Worm (Caenorhabditis elegans): Measurements from ENCODE around the gene ZK1098.6.

ce11 chrIII:9504347-9504746, 22.6 kb upstream of the ZK1098.6 start:
- TF ChIP-seq tra-1 (GFP tag; IDR thresholded peaks at IDR 0.05): no peak
- TF ChIP-seq unc-62 (GFP tag; optimal IDR thresholded peaks at IDR 0.05 in 1 of 2): no peak
- no peak for TF ChIP-seq unc-62 (tag; optimal IDR thresholded peaks at IDR 0.05)
- TF ChIP-seq egl-43 (GFP tag; IDR thresholded peaks at IDR 0.05): no peak
- no peak for TF ChIP-seq dve-1 (tag; optimal IDR thresholded peaks at IDR 0.05; ENCODE audit: insufficient read depth)
- TF ChIP-seq pqm-1 (tag; optimal IDR thresholded peaks at IDR 0.05): no peak
- TF ChIP-seq php-3 (GFP tag; IDR thresholded peaks at IDR 0.05): no peak
- TF ChIP-seq lin-1 (GFP tag; IDR thresholded peaks at IDR 0.05): no peak
- no peak for TF ChIP-seq lsy-2 (tag; optimal IDR thresholded peaks at IDR 0.05)
- no peak for TF ChIP-seq mdl-1 (tag; optimal IDR thresholded peaks at IDR 0.05)
- TF ChIP-seq dmd-8 (GFP tag; IDR thresholded peaks at IDR 0.05): no peak
- no peak for TF ChIP-seq nhr-77 (tag; optimal IDR thresholded peaks at IDR 0.05)
- TF ChIP-seq fkh-10 (GFP tag; optimal IDR thresholded peaks at IDR 0.05): no peak
- TF ChIP-seq saeg-2 (GFP tag; IDR thresholded peaks at IDR 0.05): no peak
